Fruit fly (Drosophila melanogaster) whole organism, pupa: ENCODE measurements around the gene CG31778.

Source experiments
- CG10348 ChIP-seq: fragments of 200-800 bp; sonication (Bioruptor generic); IDR thresholded peaks from 2 replicates; pipeline ENCODE4 v1.3.6; 2022; ENCODE audit warnings: missing biosample characterization, missing genetic modification characterization
- CG12605 ChIP-seq: fragments of 200-800 bp; sonication (Bioruptor generic); IDR thresholded peaks from 2 replicates; pipeline ENCODE4 v1.3.6; 2022; ENCODE audit warnings: missing biosample characterization, missing genetic modification characterization
- CG13204 ChIP-seq: fragments of 200-800 bp; sonication (Bioruptor generic); optimal IDR thresholded peaks from 2 replicates; lab custom pipeline; 2018; ENCODE audit warnings: missing biosample characterization, mild to moderate bottlenecking, missing genetic modification characterization, moderate library complexity
- CG14655 ChIP-seq: fragments of 200-800 bp; sonication (Bioruptor generic); optimal IDR thresholded peaks from 3 replicates; lab custom pipeline; 2017; ENCODE audit warnings: mild to moderate bottlenecking, missing biosample characterization, missing genetic modification reagents, missing genetic modification characterization
- CG15710 ChIP-seq: fragments of 200-800 bp; sonication (Bioruptor generic); optimal IDR thresholded peaks from 2 replicates; lab custom pipeline; 2018; ENCODE audit warnings: missing biosample characterization, mild to moderate bottlenecking, missing genetic modification characterization, moderate library complexity
- CG17806 ChIP-seq: fragments of 200-800 bp; sonication (Bioruptor generic); optimal IDR thresholded peaks from 2 replicates; lab custom pipeline; 2018; ENCODE audit warnings: missing biosample characterization, mild to moderate bottlenecking, missing genetic modification characterization, moderate library complexity
- CG32121 ChIP-seq: fragments of 200-800 bp; sonication (Bioruptor generic); IDR thresholded peaks from 2 replicates; pipeline ENCODE4 v1.3.6; 2022; ENCODE audit warnings: missing biosample characterization, missing genetic modification characterization
- CG34367 ChIP-seq: fragments of 200-800 bp; sonication (Bioruptor generic); optimal IDR thresholded peaks from 2 replicates; lab custom pipeline; 2018; ENCODE audit warnings: missing biosample characterization, mild to moderate bottlenecking, missing genetic modification characterization
- CG4496 ChIP-seq: fragments of 200-800 bp; sonication (Bioruptor generic); IDR thresholded peaks from 3 replicates; pipeline ENCODE4 v1.3.6; 2022; ENCODE audit warnings: missing biosample characterization, missing genetic modification characterization
- CG8159 ChIP-seq: fragments of 200-800 bp; sonication (Bioruptor generic); optimal IDR thresholded peaks from 3 replicates; lab custom pipeline; 2018; ENCODE audit warnings: missing biosample characterization, mild to moderate bottlenecking, missing genetic modification characterization, moderate library complexity
- CG8301 ChIP-seq: fragments of 200-800 bp; sonication (Bioruptor generic); optimal IDR thresholded peaks from 2 replicates; lab custom pipeline; 2018; ENCODE audit warnings: missing biosample characterization, mild to moderate bottlenecking, missing genetic modification characterization
- CG9948 ChIP-seq: fragments of 200-800 bp; sonication (Bioruptor generic); optimal IDR thresholded peaks from 2 replicates; lab custom pipeline; 2018; ENCODE audit warnings: missing biosample characterization, mild to moderate bottlenecking, missing genetic modification characterization, moderate library complexity
- D1 ChIP-seq: fragments of 200-800 bp; sonication (Bioruptor generic); optimal IDR thresholded peaks from 2 replicates; lab custom pipeline; 2018; ENCODE audit warnings: missing biosample characterization, mild to moderate bottlenecking, missing genetic modification characterization, moderate library complexity
- EcR ChIP-seq: fragments of 200-800 bp; sonication (Bioruptor generic); optimal IDR thresholded peaks from 3 replicates; lab custom pipeline; 2019; ENCODE audit warnings: missing biosample characterization, missing genetic modification characterization, mild to moderate bottlenecking, moderate library complexity, missing genetic modification reagents
- Ets98B ChIP-seq: fragments of 200-800 bp; sonication (Bioruptor generic); IDR thresholded peaks from 2 replicates; pipeline ENCODE4 v1.3.6; 2022; ENCODE audit warnings: missing biosample characterization, missing genetic modification characterization
- Pif1A ChIP-seq: fragments of 200-800 bp; sonication (Bioruptor generic); optimal IDR thresholded peaks from 3 replicates; lab custom pipeline; 2016; ENCODE audit warnings: missing biosample characterization, missing genetic modification characterization
- Pif1B ChIP-seq: fragments of 200-800 bp; sonication (Bioruptor generic); optimal IDR thresholded peaks from 3 replicates; lab custom pipeline; 2016; ENCODE audit warnings: missing biosample characterization, missing genetic modification characterization
- Snoo ChIP-seq: fragments of 200-800 bp; sonication (Bioruptor generic); optimal IDR thresholded peaks from 3 replicates; lab custom pipeline; 2017; ENCODE audit warnings: missing biosample characterization, mild to moderate bottlenecking, missing genetic modification characterization, inconsistent platforms
- fd96Ca ChIP-seq: fragments of 200-800 bp; sonication (Bioruptor generic); IDR thresholded peaks from 3 replicates; pipeline ENCODE4 v1.3.6; 2022; ENCODE audit warnings: missing biosample characterization, missing genetic modification characterization
- gl ChIP-seq: fragments of 200-800 bp; sonication (Bioruptor generic); optimal IDR thresholded peaks from 2 replicates; lab custom pipeline; 2018; ENCODE audit warnings: missing biosample characterization, mild to moderate bottlenecking, missing genetic modification characterization
- rn ChIP-seq: fragments of 200-800 bp; sonication (Bioruptor generic); IDR thresholded peaks from 2 replicates; pipeline ENCODE4 v1.3.6; 2022; ENCODE audit warnings: missing biosample characterization, missing genetic modification characterization

Gene CG31778

dm6 chr2L:3730182-3730975 is 25.1 kb upstream of the CG31778 start, which contains the start of gene CG10019:
Gene CG10019 (plus strand): TSS chr2L:3730466.
- TF ChIP-seq CG10348 (no peak), CG34367 (tag; lab: Kevin White, UChicago) (no peak), CG9948 (no peak), CG32121 (GFP tag; lab: Robert Waterston, UW) (peak; percentile 48), CG12605 (GFP tag; lab: Robert Waterston, UW) (no peak), Snoo (tag; lab: Kevin White, UChicago) (no peak), CG17806 (tag; lab: Kevin White, UChicago) (no peak), Ets98B (peak; percentile 31; the same call in 1 of the 2 replicates), EcR (GFP tag; lab: Kevin White, UChicago) (no peak), CG13204 (GFP tag; lab: Kevin White, UChicago) (no peak), CG15710 (tag; lab: Kevin White, UChicago) (no peak), CG8159 (tag; lab: Kevin White, UChicago) (no peak), Pif1A (GFP tag; lab: Kevin White, UChicago) (no peak), rn (GFP tag; lab: Robert Waterston, UW) (no peak), CG14655 (GFP tag; lab: Kevin White, UChicago) (peak; percentile 4), fd96Ca (GFP tag; lab: Robert Waterston, UW) (no peak), CG8301 (no peak), CG4496 (GFP tag; lab: Robert Waterston, UW) (peak; percentile 31; the same call in 1 of the 3 replicates), gl (tag; lab: Kevin White, UChicago) (no peak), Pif1B (GFP tag; lab: Kevin White, UChicago) (no peak), D1 (no peak)
- TF ChIP-seq, all 21 proteins: peak for 4

- TF ChIP-seq CG15710 (tag; lab: Kevin White, UChicago), result no peak
- no peak for TF ChIP-seq D1
- no peak for TF ChIP-seq Ets98B
- TF ChIP-seq CG34367 (tag; lab: Kevin White, UChicago), result no peak
- no peak for TF ChIP-seq CG13204 (GFP tag; lab: Kevin White, UChicago)
- no peak for TF ChIP-seq Snoo (tag; lab: Kevin White, UChicago)
- no peak for TF ChIP-seq EcR (GFP tag; lab: Kevin White, UChicago)
- no peak for TF ChIP-seq CG8159 (tag; lab: Kevin White, UChicago)
- no peak for TF ChIP-seq gl (tag; lab: Kevin White, UChicago)
- TF ChIP-seq CG32121 (GFP tag; lab: Robert Waterston, UW), result no peak
These were observed 24.3 kb upstream of the CG31778 start for dm6 chr2L:3729635-3730034.

dm6 chr2L:3719414-3719959 is 14.2 kb upstream of the CG31778 start:
- TF ChIP-seq Pif1A (GFP tag; lab: Kevin White, UChicago) (peak; percentile 52), CG34367 (tag; lab: Kevin White, UChicago) (peak; percentile 29), Pif1B (GFP tag; lab: Kevin White, UChicago) (peak; percentile 38), fd96Ca (GFP tag; lab: Robert Waterston, UW) (0 out of 3 replicates have a peak, but pooled peaks have one; percentile 12), CG4496 (GFP tag; lab: Robert Waterston, UW) (0 out of 3 replicates have a peak, but pooled peaks have one; percentile 27), rn (GFP tag; lab: Robert Waterston, UW) (no peak), D1 (no peak), CG8159 (tag; lab: Kevin White, UChicago) (peak; percentile 49)

dm6 chr2L:3717673-3718235 is 12.5 kb upstream of the CG31778 start, which contains the start of the genes lectin-24A and Shaw:
Gene lectin-24A (minus strand): TSS chr2L:3717773.
Gene Shaw (plus strand): TSS chr2L:3718185.
- TF ChIP-seq CG14655 (GFP tag; lab: Kevin White, UChicago), result no peak
- no peak for TF ChIP-seq CG8159 (tag; lab: Kevin White, UChicago)
- no peak for TF ChIP-seq CG9948
- no peak for TF ChIP-seq Ets98B
- no peak for TF ChIP-seq fd96Ca (GFP tag; lab: Robert Waterston, UW)
- TF ChIP-seq CG10348, result no peak
- TF ChIP-seq rn (GFP tag; lab: Robert Waterston, UW), result no peak
- TF ChIP-seq CG32121 (GFP tag; lab: Robert Waterston, UW), result no peak
- no peak for TF ChIP-seq CG4496 (GFP tag; lab: Robert Waterston, UW)
- TF ChIP-seq gl (tag; lab: Kevin White, UChicago), result no peak
- no peak for TF ChIP-seq Snoo (tag; lab: Kevin White, UChicago)
- TF ChIP-seq CG13204 (GFP tag; lab: Kevin White, UChicago), result no peak
- no peak for TF ChIP-seq Pif1B (GFP tag; lab: Kevin White, UChicago)
- no peak for TF ChIP-seq CG8301
- TF ChIP-seq Pif1A (GFP tag; lab: Kevin White, UChicago), result no peak
- no peak for TF ChIP-seq CG12605 (GFP tag; lab: Robert Waterston, UW)
- TF ChIP-seq CG15710 (tag; lab: Kevin White, UChicago), result no peak
- no peak for TF ChIP-seq EcR (GFP tag; lab: Kevin White, UChicago)

- TF ChIP-seq CG12605 (GFP tag; lab: Robert Waterston, UW) (no peak), rn (GFP tag; lab: Robert Waterston, UW) (no peak)
These were observed 8.4 kb upstream of the CG31778 start for dm6 chr2L:3713545-3714156.
